Worm (Caenorhabditis elegans): ENCODE results near the gene W07B8.4.

DNA sequence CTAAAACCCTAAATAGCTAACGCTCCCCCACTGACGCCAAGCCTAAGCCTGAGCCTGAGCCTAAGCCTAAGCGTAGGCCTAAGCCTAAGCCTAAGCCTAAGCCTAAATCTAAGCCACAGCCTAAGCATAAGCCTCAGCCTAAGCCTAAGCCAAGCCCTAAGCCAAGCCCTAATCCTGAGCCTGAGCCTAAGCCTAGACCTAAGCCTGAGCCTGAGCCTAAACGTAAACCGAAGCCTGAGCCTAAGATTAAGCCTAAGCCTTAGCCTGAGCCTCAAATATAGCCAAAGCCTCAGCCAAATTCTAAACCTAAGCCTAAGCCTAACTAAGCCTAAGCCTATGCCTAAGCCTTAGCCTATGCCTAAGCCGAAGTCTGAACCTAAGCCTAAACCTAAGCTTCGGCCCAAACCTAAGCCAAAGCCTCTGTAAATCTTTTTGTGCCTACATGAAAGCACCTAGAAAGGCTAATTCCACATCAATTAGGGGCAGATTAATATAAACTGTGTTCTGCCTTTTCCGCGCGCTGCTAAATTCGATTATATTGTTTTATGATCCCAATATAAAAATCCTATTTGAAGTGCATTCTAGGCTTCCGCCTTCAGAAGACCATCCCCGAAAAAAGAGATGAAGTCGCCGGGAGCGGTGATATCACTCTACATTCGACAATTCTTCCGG lies 33.5 kb upstream of the W07B8.4 start, which contains the start of gene ptr-16:
- no peak for TF ChIP-seq nhr-6 (tag; optimal IDR thresholded peaks at IDR 0.05)
- no peak for TF ChIP-seq hlh-30 (tag; optimal IDR thresholded peaks at IDR 0.05; ENCODE audit: insufficient read depth)
- TF ChIP-seq sdz-12 (GFP tag; optimal IDR thresholded peaks at IDR 0.05): no peak
- TF ChIP-seq pha-4 (GFP tag; IDR thresholded peaks at IDR 0.05): no peak
- TF ChIP-seq pha-4 (tag; optimal IDR thresholded peaks at IDR 0.05): no peak
- no peak for TF ChIP-seq fkh-10 (GFP tag; optimal IDR thresholded peaks at IDR 0.05)
- TF ChIP-seq skn-1 (tag; optimal IDR thresholded peaks at IDR 0.05): no peak
- TF ChIP-seq nhr-28 (tag; optimal IDR thresholded peaks at IDR 0.05): no peak
- TF ChIP-seq unc-62 (GFP tag; optimal IDR thresholded peaks at IDR 0.05 in 1 of 2): no peak
- no peak for TF ChIP-seq unc-62 (tag; optimal IDR thresholded peaks at IDR 0.05)
- TF ChIP-seq snpc-4 (tag; optimal IDR thresholded peaks at IDR 0.05): no peak
- no peak for TF ChIP-seq nhr-11 (tag; optimal IDR thresholded peaks at IDR 0.05)
- TF ChIP-seq unc-39 (tag; optimal IDR thresholded peaks at IDR 0.05): no peak
- no peak for TF ChIP-seq lin-15B (tag; optimal IDR thresholded peaks at IDR 0.05)

All from whole organism, L4 larva.